Worm (Caenorhabditis elegans) whole organism, young adult: ENCODE data around the gene ZK829.7.

Experiments
- B0035.1 ChIP-seq: sonication (generic microtip); optimal IDR thresholded peaks from 2 replicates; lab custom pipeline; 2016; ENCODE audit warnings: missing genetic modification characterization, mild to moderate bottlenecking, missing compliant biosample characterization, missing genotype, missing genetic modification reagents
- C06A6.2 ChIP-seq: fragments of 200-800 bp; sonication (Bioruptor generic); conservative IDR thresholded peaks from 2 replicates; pipeline ENCODE4 v1.3.6; 2022; ENCODE audit warnings: missing genetic modification characterization, missing compliant biosample characterization
- C17E4.6 ChIP-seq: fragments of 200-800 bp; sonication (Bioruptor generic); IDR thresholded peaks from 2 replicates; pipeline ENCODE4 v1.3.6; 2022; ENCODE audit warnings: missing genetic modification reagents, missing genetic modification characterization, missing compliant biosample characterization
- F23B12.7 ChIP-seq: sonication (generic microtip); optimal IDR thresholded peaks from 2 replicates; lab custom pipeline; 2017; ENCODE audit warnings: missing genetic modification characterization, mild to moderate bottlenecking, missing compliant biosample characterization, antibody characterized with exemption, moderate library complexity; ENCODE audit not compliant: insufficient read depth
- F57C9.4 ChIP-seq: sonication (generic microtip); optimal IDR thresholded peaks from 2 replicates; lab custom pipeline; 2017; ENCODE audit warnings: mild to moderate bottlenecking, missing genetic modification characterization, missing compliant biosample characterization
- T26A5.8 ChIP-seq: sonication (generic microtip); optimal IDR thresholded peaks from 2 replicates; lab custom pipeline; 2016; ENCODE audit warnings: missing genetic modification characterization, missing compliant biosample characterization
- Y53F4B.3 ChIP-seq: fragments of 200-800 bp; sonication (Bioruptor generic); IDR thresholded peaks from 2 replicates; pipeline ENCODE4 v1.3.6; 2022; ENCODE audit warnings: missing genetic modification reagents, missing genetic modification characterization, missing compliant biosample characterization
- Y53G8AR.9 ChIP-seq: fragments of 200-800 bp; sonication (Bioruptor generic); conservative IDR thresholded peaks from 2 replicates; pipeline ENCODE4 v1.3.6; 2022; ENCODE audit warnings: missing genetic modification reagents, missing genetic modification characterization, missing compliant biosample characterization
- Y67H2A.10 ChIP-seq: fragments of 200-800 bp; sonication (Bioruptor generic); conservative IDR thresholded peaks from 2 replicates; pipeline ENCODE4 v1.3.6; 2022; ENCODE audit warnings: missing genetic modification reagents, missing genetic modification characterization, missing compliant biosample characterization
- Y79H2A.3 ChIP-seq: fragments of 200-800 bp; sonication (Bioruptor generic); conservative IDR thresholded peaks from 2 replicates; pipeline ENCODE4 v1.3.6; 2022; ENCODE audit warnings: missing genetic modification reagents, missing genetic modification characterization, missing compliant biosample characterization
- ZK185.1 ChIP-seq: sonication (generic microtip); optimal IDR thresholded peaks from 2 replicates; lab custom pipeline; 2016; ENCODE audit warnings: mild to moderate bottlenecking, missing genetic modification characterization, missing compliant biosample characterization; ENCODE audit not compliant: poor library complexity, severe bottlenecking
- aptf-3 ChIP-seq: fragments of 200-800 bp; sonication (Bioruptor generic); IDR thresholded peaks from 2 replicates; pipeline ENCODE4 v1.3.6; 2022; ENCODE audit warnings: missing genetic modification characterization, missing compliant biosample characterization
- atf-7 ChIP-seq: sonication (generic microtip); optimal IDR thresholded peaks from 2 replicates; lab custom pipeline; 2017; ENCODE audit warnings: mild to moderate bottlenecking, missing genetic modification characterization, missing compliant biosample characterization
- attf-3 ChIP-seq: fragments of 200-800 bp; sonication (Bioruptor generic); conservative IDR thresholded peaks from 2 replicates; pipeline ENCODE4 v1.3.6; 2022; ENCODE audit warnings: missing genetic modification reagents, missing genetic modification characterization, missing compliant biosample characterization
- attf-6 ChIP-seq: fragments of 200-800 bp; sonication (Bioruptor generic); IDR thresholded peaks from 2 replicates; pipeline ENCODE4 v1.3.6; 2022; ENCODE audit warnings: missing genetic modification reagents, missing genetic modification characterization, missing compliant biosample characterization
- ccch-3 ChIP-seq: fragments of 200-800 bp; sonication (Bioruptor generic); optimal IDR thresholded peaks from 2 replicates; lab custom pipeline; 2018; ENCODE audit warnings: mild to moderate bottlenecking, missing genetic modification characterization, missing compliant biosample characterization
- cebp-2 ChIP-seq: fragments of 200-800 bp; sonication (Bioruptor generic); IDR thresholded peaks from 2 replicates; pipeline ENCODE4 v1.3.6; 2022; ENCODE audit warnings: missing genetic modification characterization, missing compliant biosample characterization
- ceh-27 ChIP-seq: fragments of 200-800 bp; sonication (Bioruptor generic); optimal IDR thresholded peaks from 2 replicates; lab custom pipeline; 2018; ENCODE audit warnings: mild to moderate bottlenecking, missing genetic modification characterization, moderate library complexity, missing compliant biosample characterization
- ceh-58 ChIP-seq: fragments of 200-800 bp; sonication (Bioruptor generic); IDR thresholded peaks from 2 replicates; pipeline ENCODE4 v1.3.6; 2022; ENCODE audit warnings: missing genetic modification characterization, missing compliant biosample characterization
- ceh-91 ChIP-seq: fragments of 200-800 bp; sonication (Bioruptor generic); IDR thresholded peaks from 2 replicates; pipeline ENCODE4 v1.3.6; 2022; ENCODE audit warnings: missing genetic modification reagents, missing genetic modification characterization, missing compliant biosample characterization
- chd-7 ChIP-seq: sonication (generic microtip); optimal IDR thresholded peaks from 2 replicates; lab custom pipeline; 2016; ENCODE audit warnings: mild to moderate bottlenecking, missing genetic modification characterization, moderate library complexity, missing compliant biosample characterization
- die-1 ChIP-seq: sonication (generic microtip); optimal IDR thresholded peaks from 2 replicates; lab custom pipeline; 2016; ENCODE audit warnings: missing genotype, mild to moderate bottlenecking, missing genetic modification characterization, missing compliant biosample characterization
- gei-17 ChIP-seq: fragments of 200-800 bp; sonication (Bioruptor generic); optimal IDR thresholded peaks from 2 replicates; lab custom pipeline; 2018; ENCODE audit warnings: mild to moderate bottlenecking, missing genetic modification characterization, missing compliant biosample characterization
- hlh-26 ChIP-seq: fragments of 200-800 bp; sonication (Bioruptor generic); conservative IDR thresholded peaks from 2 replicates; pipeline ENCODE4 v1.3.6; 2022; ENCODE audit warnings: missing genetic modification reagents, missing genetic modification characterization, missing compliant biosample characterization
- hmg-1.2 ChIP-seq: fragments of 200-800 bp; sonication (Bioruptor generic); IDR thresholded peaks from 2 replicates; pipeline ENCODE4 v1.3.6; 2022; ENCODE audit warnings: missing genetic modification reagents, missing genetic modification characterization, missing compliant biosample characterization
- hmg-20 ChIP-seq: fragments of 200-800 bp; sonication (Bioruptor generic); IDR thresholded peaks from 2 replicates; pipeline ENCODE4 v1.3.6; 2022; ENCODE audit warnings: missing genetic modification reagents, missing genetic modification characterization, missing compliant biosample characterization
- hsf-1 ChIP-seq: fragments of 200-800 bp; sonication (Bioruptor generic); IDR thresholded peaks from 2 replicates; pipeline ENCODE4 v1.3.6; 2022; ENCODE audit warnings: missing genetic modification reagents, missing genetic modification characterization, missing compliant biosample characterization
- lin-26 ChIP-seq: fragments of 200-800 bp; sonication (Bioruptor generic); IDR thresholded peaks from 2 replicates; pipeline ENCODE4 v1.3.6; 2022; ENCODE audit warnings: missing genetic modification reagents, missing genetic modification characterization, missing compliant biosample characterization
- lin-35 ChIP-seq, 3 experiments: fragments of 150-350 bp in 2 of 3; sonication (generic microtip) in 1 of 3; optimal IDR thresholded peaks; 2 replicates each; lab custom pipeline; 2014 to 2018; ENCODE audit warnings: missing biosample characterization in 3 of 3, missing genetic modification characterization in 3 of 3, missing genetic modification reagents in 3 of 3
- lin-40 ChIP-seq: sonication (generic microtip); optimal IDR thresholded peaks from 2 replicates; lab custom pipeline; 2016; ENCODE audit warnings: missing genetic modification characterization, mild to moderate bottlenecking, missing compliant biosample characterization, missing genotype, missing genetic modification reagents
- lir-1 ChIP-seq: fragments of 200-800 bp; sonication (Bioruptor generic); conservative IDR thresholded peaks from 2 replicates; pipeline ENCODE4 v1.3.6; 2022; ENCODE audit warnings: missing genetic modification reagents, missing genetic modification characterization, missing compliant biosample characterization
- lsl-1 ChIP-seq: fragments of 200-800 bp; sonication (Bioruptor generic); optimal IDR thresholded peaks from 2 replicates; lab custom pipeline; 2018; ENCODE audit warnings: mild to moderate bottlenecking, missing genetic modification characterization, moderate library complexity, missing compliant biosample characterization
- madf-10 ChIP-seq: sonication (generic microtip); optimal IDR thresholded peaks from 2 replicates; lab custom pipeline; 2016; ENCODE audit warnings: mild to moderate bottlenecking, missing genetic modification characterization, missing compliant biosample characterization
- madf-3 ChIP-seq: fragments of 200-800 bp; sonication (Bioruptor generic); IDR thresholded peaks from 2 replicates; pipeline ENCODE4 v1.3.6; 2022; ENCODE audit warnings: missing genetic modification reagents, missing genetic modification characterization, missing compliant biosample characterization
- mel-28 ChIP-seq: sonication (generic microtip); optimal IDR thresholded peaks from 2 replicates; lab custom pipeline; 2016; ENCODE audit warnings: borderline replicate concordance, mild to moderate bottlenecking, missing genetic modification characterization, missing compliant biosample characterization
- nfya-2 ChIP-seq: fragments of 200-800 bp; sonication (Bioruptor generic); IDR thresholded peaks from 2 replicates; pipeline ENCODE4 v1.3.6; 2022; ENCODE audit warnings: missing genetic modification reagents, missing genetic modification characterization, missing compliant biosample characterization
- nfyb-1 ChIP-seq: fragments of 200-800 bp; sonication (Bioruptor generic); IDR thresholded peaks from 2 replicates; pipeline ENCODE4 v1.3.6; 2022; ENCODE audit warnings: missing genetic modification reagents, missing genetic modification characterization, missing compliant biosample characterization
- nhr-27 ChIP-seq: fragments of 200-800 bp; sonication (Bioruptor generic); optimal IDR thresholded peaks from 2 replicates; lab custom pipeline; 2018; ENCODE audit warnings: mild to moderate bottlenecking, missing genetic modification characterization, moderate library complexity, missing compliant biosample characterization
- repo-1 ChIP-seq: sonication (generic microtip); optimal IDR thresholded peaks from 2 replicates; lab custom pipeline; 2017; ENCODE audit warnings: mild to moderate bottlenecking, missing genetic modification characterization, missing compliant biosample characterization
- rpc-1 ChIP-seq, 2 experiments: fragments of 150-350 bp in 1 of 2; sonication (generic microtip) in 1 of 2; optimal IDR thresholded peaks; 2 replicates each; lab custom pipeline; 2014 to 2018; ENCODE audit warnings: missing biosample characterization in 1 of 2, missing genetic modification characterization in 1 of 2, missing genetic modification reagents in 1 of 2, missing genotype in 1 of 2
- snpc-1.3 ChIP-seq: sonication (generic microtip); optimal IDR thresholded peaks from 2 replicates; lab custom pipeline; 2017; ENCODE audit warnings: missing genetic modification characterization, mild to moderate bottlenecking, missing compliant biosample characterization, antibody characterized with exemption, moderate library complexity, missing genotype, missing genetic modification reagents; ENCODE audit not compliant: insufficient read depth
- somi-1 ChIP-seq: fragments of 200-800 bp; sonication (Bioruptor generic); optimal IDR thresholded peaks from 2 replicates; lab custom pipeline; 2018; ENCODE audit warnings: mild to moderate bottlenecking, missing genetic modification characterization, missing compliant biosample characterization
- unc-130 ChIP-seq: sonication (generic microtip); optimal IDR thresholded peaks from 2 replicates; lab custom pipeline; 2016; ENCODE audit warnings: missing genetic modification reagents, missing genetic modification characterization, missing compliant biosample characterization
- unc-62 ChIP-seq: fragments of 150-350 bp; optimal IDR thresholded peaks from 2 replicates; lab custom pipeline; 2014; ENCODE audit warnings: missing biosample characterization, missing genetic modification reagents, missing genetic modification characterization
- zfh-2 ChIP-seq: fragments of 200-800 bp; sonication (Bioruptor generic); conservative IDR thresholded peaks from 2 replicates; pipeline ENCODE4 v1.3.6; 2022; ENCODE audit warnings: missing genetic modification reagents, missing genetic modification characterization, missing compliant biosample characterization
- ztf-22 ChIP-seq: fragments of 200-800 bp; sonication (Bioruptor generic); optimal IDR thresholded peaks from 2 replicates; lab custom pipeline; 2018; ENCODE audit warnings: mild to moderate bottlenecking, missing genetic modification characterization, moderate library complexity, missing compliant biosample characterization
- ztf-28 ChIP-seq: fragments of 200-800 bp; sonication (Bioruptor generic); IDR thresholded peaks from 2 replicates; pipeline ENCODE4 v1.3.6; 2022; ENCODE audit warnings: missing genetic modification reagents, missing genetic modification characterization, missing compliant biosample characterization

ZK829.7 gene

ce11 chrIV:11928388-11928787, 32.9 kb downstream of the ZK829.7 start (continued):
- TF ChIP-seq ceh-58 (0 out of 2 replicates have a peak, but pooled peaks have one; percentile 14), ztf-28 (GFP tag; lab: Robert Waterston, UW) (no peak), lin-35 (GFP tag; optimal IDR thresholded peaks at IDR 0.05; lab: Kevin White, UChicago) (no peak), snpc-1.3 (tag; lab: Kevin White, UChicago) (peak; percentile 28), lir-1 (no peak), Y53G8AR.9 (GFP tag; lab: Robert Waterston, UW) (peak; percentile 63; the same call in 1 of the 2 replicates), nhr-27 (tag; lab: Kevin White, UChicago) (no peak), repo-1 (tag; lab: Kevin White, UChicago) (no peak), atf-7 (no peak), nfya-2 (GFP tag; lab: Robert Waterston, UW) (no peak), F57C9.4 (tag; lab: Kevin White, UChicago) (no peak), attf-6 (GFP tag; lab: Robert Waterston, UW) (peak; percentile 65; the same call in 1 of the 2 replicates), rpc-1 (optimal IDR thresholded peaks at IDR 0.05; lab: Kevin White, UChicago) (peak; percentile 64), rpc-1 (tag; optimal IDR thresholded peaks at IDR 0.05; lab: Kevin White, UChicago) (peak; percentile 78), ceh-27 (GFP tag; lab: Kevin White, UChicago) (peak; percentile 58), nfyb-1 (GFP tag; lab: Robert Waterston, UW) (peak; percentile 48; the same call in 1 of the 2 replicates), unc-130 (GFP tag; lab: Kevin White, UChicago) (no peak), die-1 (tag; lab: Kevin White, UChicago) (peak; percentile 63), ceh-91 (no peak), cebp-2 (GFP tag; lab: Robert Waterston, UW) (no peak), chd-7 (tag; lab: Kevin White, UChicago) (no peak), attf-3 (GFP tag; lab: Robert Waterston, UW) (no peak), T26A5.8 (no peak), lsl-1 (peak; percentile 50), Y67H2A.10 (GFP tag; lab: Robert Waterston, UW) (no peak), F23B12.7 (tag; lab: Kevin White, UChicago) (peak; percentile 63), Y53F4B.3 (GFP tag; lab: Robert Waterston, UW) (no peak), ztf-22 (GFP tag; lab: Kevin White, UChicago) (no peak), C17E4.6 (GFP tag; lab: Robert Waterston, UW) (no peak), B0035.1 (no peak), unc-62 (GFP tag; lab: Kevin White, UChicago) (no peak), mel-28 (tag; lab: Kevin White, UChicago) (no peak), hmg-20 (GFP tag; lab: Robert Waterston, UW) (no peak), aptf-3 (GFP tag; lab: Robert Waterston, UW) (no peak), ZK185.1 (tag; lab: Kevin White, UChicago) (peak; percentile 59), Y79H2A.3 (GFP tag; lab: Robert Waterston, UW) (no peak), gei-17 (GFP tag; lab: Kevin White, UChicago) (no peak), somi-1 (no peak), lin-26 (GFP tag; lab: Robert Waterston, UW) (peak; percentile 51; the same call in 1 of the 2 replicates), hmg-1.2 (GFP tag; lab: Robert Waterston, UW) (peak; percentile 71), C06A6.2 (GFP tag; lab: Robert Waterston, UW) (no peak), lin-40 (tag; lab: Kevin White, UChicago) (no peak), hlh-26 (no peak), zfh-2 (no peak), hsf-1 (GFP tag; lab: Robert Waterston, UW) (no peak), madf-3 (GFP tag; lab: Robert Waterston, UW) (0 out of 2 replicates have a peak, but pooled peaks have one; percentile 56), ccch-3 (no peak), madf-10 (tag; lab: Kevin White, UChicago) (peak; percentile 12)
